Worm (Caenorhabditis elegans) whole organism, L2 larva: Measurements from ENCODE around the gene irld-17.

Experiments
- C34F6.9 ChIP-seq: fragments of 150-350 bp; optimal IDR thresholded peaks from 2 replicates; lab custom pipeline; 2014; ENCODE audit warnings: missing biosample characterization, missing genetic modification characterization
- R02D3.7 ChIP-seq: fragments of 150-350 bp; optimal IDR thresholded peaks from 2 replicates; lab custom pipeline; 2014; ENCODE audit warnings: missing biosample characterization, missing genetic modification characterization
- Y55F3AM.14 ChIP-seq: fragments of 200-800 bp; sonication (Bioruptor generic); optimal IDR thresholded peaks from 2 replicates; lab custom pipeline; 2018; ENCODE audit warnings: mild to moderate bottlenecking, missing genetic modification characterization, missing compliant biosample characterization
- ZK546.5 ChIP-seq: sonication (generic microtip); optimal IDR thresholded peaks from 2 replicates; lab custom pipeline; 2017; ENCODE audit warnings: missing biosample characterization, missing genetic modification characterization
- alr-1 ChIP-seq: fragments of 150-350 bp; optimal IDR thresholded peaks from 2 replicates; lab custom pipeline; 2014; ENCODE audit warnings: missing biosample characterization, missing genetic modification characterization
- ama-1 ChIP-seq: fragments of 150-350 bp; optimal IDR thresholded peaks from 2 replicates; lab custom pipeline; 2018; ENCODE audit warnings: inconsistent platforms
- ceh-16 ChIP-seq: fragments of 150-350 bp; optimal IDR thresholded peaks from 2 replicates; lab custom pipeline; 2014; ENCODE audit warnings: missing biosample characterization, missing genetic modification characterization
- ceh-82 ChIP-seq: fragments of 150-350 bp; optimal IDR thresholded peaks from 2 replicates; lab custom pipeline; 2014; ENCODE audit warnings: missing biosample characterization, missing genetic modification characterization
- egl-27 ChIP-seq: sonication (generic microtip); optimal IDR thresholded peaks from 3 replicates; lab custom pipeline; 2017; ENCODE audit warnings: missing biosample characterization, missing genetic modification reagents, missing genetic modification characterization
- fos-1 ChIP-seq: fragments of 150-350 bp; optimal IDR thresholded peaks from 2 replicates; lab custom pipeline; 2014; ENCODE audit warnings: missing biosample characterization, missing genetic modification characterization
- lin-11 ChIP-seq: fragments of 150-350 bp; sonication (generic microtip); optimal IDR thresholded peaks from 2 replicates; lab custom pipeline; 2014; ENCODE audit warnings: missing biosample characterization, missing genetic modification characterization, inconsistent platforms, mixed read lengths
- lin-13 ChIP-seq: fragments of 150-350 bp; optimal IDR thresholded peaks from 2 replicates; lab custom pipeline; 2014; ENCODE audit warnings: missing biosample characterization, missing genetic modification reagents, missing genetic modification characterization
- lin-39 ChIP-seq: fragments of 150-350 bp; optimal IDR thresholded peaks from 2 replicates; lab custom pipeline; 2014; ENCODE audit warnings: missing biosample characterization, missing genetic modification reagents, missing genetic modification characterization
- mab-5 ChIP-seq: fragments of 150-350 bp; optimal IDR thresholded peaks from 2 replicates; lab custom pipeline; 2014; ENCODE audit warnings: missing biosample characterization, missing genetic modification characterization
- mbf-1 ChIP-seq: sonication (generic microtip); optimal IDR thresholded peaks from 2 replicates; lab custom pipeline; 2017; ENCODE audit warnings: missing biosample characterization, missing genetic modification characterization
- nhr-10 ChIP-seq: sonication (generic microtip); optimal IDR thresholded peaks from 2 replicates; lab custom pipeline; 2017; ENCODE audit warnings: missing biosample characterization, missing genetic modification characterization
- nhr-12 ChIP-seq: fragments of 150-350 bp; optimal IDR thresholded peaks from 2 replicates; lab custom pipeline; 2014; ENCODE audit warnings: missing biosample characterization, missing genetic modification characterization
- nhr-129 ChIP-seq: fragments of 150-350 bp; optimal IDR thresholded peaks from 2 replicates; lab custom pipeline; 2014; ENCODE audit warnings: missing biosample characterization, missing genetic modification characterization
- nhr-21 ChIP-seq: fragments of 150-350 bp; optimal IDR thresholded peaks from 2 replicates; lab custom pipeline; 2014; ENCODE audit warnings: missing biosample characterization, missing genetic modification characterization
- nhr-23 ChIP-seq: fragments of 150-350 bp; optimal IDR thresholded peaks from 2 replicates; lab custom pipeline; 2014; ENCODE audit warnings: missing biosample characterization, missing genetic modification reagents, missing genetic modification characterization
- nhr-237 ChIP-seq: fragments of 150-350 bp; optimal IDR thresholded peaks from 2 replicates; lab custom pipeline; 2014; ENCODE audit warnings: missing biosample characterization, missing genetic modification characterization
- nhr-25 ChIP-seq: fragments of 150-350 bp; sonication (generic microtip); optimal IDR thresholded peaks from 3 replicates; lab custom pipeline; 2014; ENCODE audit warnings: missing biosample characterization, missing genetic modification characterization
- nhr-6 ChIP-seq: fragments of 150-350 bp; optimal IDR thresholded peaks from 2 replicates; lab custom pipeline; 2014; ENCODE audit warnings: missing biosample characterization, missing genetic modification characterization
- nhr-77 ChIP-seq: fragments of 150-350 bp; optimal IDR thresholded peaks from 2 replicates; lab custom pipeline; 2014; ENCODE audit warnings: missing biosample characterization, missing genetic modification characterization
- peb-1 ChIP-seq: fragments of 150-350 bp; optimal IDR thresholded peaks from 2 replicates; lab custom pipeline; 2014; ENCODE audit warnings: missing biosample characterization, missing genetic modification characterization
- sem-4 ChIP-seq: fragments of 150-350 bp; optimal IDR thresholded peaks from 2 replicates; lab custom pipeline; 2014; ENCODE audit warnings: missing biosample characterization, missing genetic modification reagents, missing genetic modification characterization
- skn-1 ChIP-seq: sonication (generic microtip); optimal IDR thresholded peaks from 2 replicates; lab custom pipeline; 2017; ENCODE audit warnings: missing biosample characterization, missing genetic modification characterization
- sma-9 ChIP-seq, 2 experiments: fragments of 150-350 bp in 1 of 2; sonication (generic microtip) in 1 of 2; optimal IDR thresholded peaks; 2 replicates each; lab custom pipeline; 2014 to 2016; ENCODE audit warnings: missing genetic modification characterization in 2 of 2, mild to moderate bottlenecking in 1 of 2, missing biosample characterization in 1 of 2, missing compliant biosample characterization in 1 of 2, missing genetic modification reagents in 1 of 2, moderate library complexity in 1 of 2
- snpc-4 ChIP-seq: fragments of 150-350 bp; optimal IDR thresholded peaks from 2 replicates; lab custom pipeline; 2014; ENCODE audit warnings: missing biosample characterization, missing genetic modification characterization
- unc-39 ChIP-seq: fragments of 150-350 bp; optimal IDR thresholded peaks from 2 replicates; lab custom pipeline; 2014; ENCODE audit warnings: missing biosample characterization, missing genetic modification characterization
- unc-55 ChIP-seq: fragments of 150-350 bp; sonication (generic microtip); optimal IDR thresholded peaks from 3 replicates; lab custom pipeline; 2014; ENCODE audit warnings: missing biosample characterization, missing genetic modification reagents, missing genetic modification characterization
- unc-62 ChIP-seq: fragments of 150-350 bp; optimal IDR thresholded peaks from 2 replicates; lab custom pipeline; 2014; ENCODE audit warnings: missing biosample characterization, missing genetic modification reagents, missing genetic modification characterization
- zag-1 ChIP-seq: fragments of 150-350 bp; optimal IDR thresholded peaks from 2 replicates; lab custom pipeline; 2014; ENCODE audit warnings: missing biosample characterization, missing genetic modification characterization
- ztf-1 ChIP-seq: fragments of 200-800 bp; sonication (Bioruptor generic); conservative IDR thresholded peaks from 2 replicates; pipeline ENCODE4 v1.3.6; 2022; ENCODE audit warnings: missing genetic modification characterization, missing compliant biosample characterization
- ztf-11 ChIP-seq: sonication (generic microtip); optimal IDR thresholded peaks from 2 replicates; lab custom pipeline; 2017; ENCODE audit warnings: missing biosample characterization, missing genetic modification characterization
- ztf-4 ChIP-seq: fragments of 150-350 bp; optimal IDR thresholded peaks from 2 replicates; lab custom pipeline; 2014; ENCODE audit warnings: missing biosample characterization, missing genetic modification characterization

The irld-17 gene

DNA sequence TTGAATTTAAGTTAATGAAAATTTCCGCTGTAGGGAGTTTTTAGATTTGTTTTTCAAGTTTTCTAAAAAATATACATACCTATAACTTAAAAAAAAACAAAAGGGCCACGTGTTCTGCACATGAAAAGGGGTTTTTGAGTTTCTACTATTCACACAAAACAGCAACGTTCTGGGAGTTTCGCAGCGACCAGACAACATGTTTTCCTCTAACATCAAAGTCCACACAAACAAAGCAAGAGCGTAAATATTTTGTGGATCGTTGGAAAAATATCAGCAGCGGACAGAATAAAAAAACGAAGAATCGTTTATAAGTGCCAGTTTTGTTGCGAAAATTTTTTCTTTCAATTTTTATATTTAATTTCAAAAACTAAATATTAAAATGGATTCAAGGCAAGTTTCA is 12.1 kb downstream of the irld-17 start, which contains the start of gene alh-2:
TSS of gene alh-2 (plus strand) at position 284 of the 400 bp plus-strand sequence.
- TF ChIP-seq ztf-11 (tag; lab: Kevin White, UChicago), result no peak
- no peak for TF ChIP-seq mab-5 (tag; lab: Kevin White, UChicago)
- no peak for TF ChIP-seq skn-1 (tag; lab: Kevin White, UChicago)
- no peak for TF ChIP-seq sem-4 (tag; lab: Kevin White, UChicago)
- TF ChIP-seq lin-39 (tag; lab: Kevin White, UChicago), result no peak
- TF ChIP-seq fos-1 (tag; lab: Kevin White, UChicago), result no peak
- TF ChIP-seq alr-1 (tag; lab: Kevin White, UChicago), result no peak
- no peak for TF ChIP-seq nhr-25
- no peak for TF ChIP-seq ztf-1 (GFP tag; lab: Robert Waterston, UW)
- TF ChIP-seq C34F6.9 (tag; lab: Kevin White, UChicago), result no peak

ce11 chrV:1648000-1648399 is 16.2 kb downstream of the irld-17 start, which contains the start of gene irld-45:
Gene irld-45, plus strand, starts transcription at chrV:1648300.
- TF ChIP-seq R02D3.7 (tag; lab: Kevin White, UChicago) (no peak), egl-27 (tag; lab: Kevin White, UChicago) (no peak)

DNA sequence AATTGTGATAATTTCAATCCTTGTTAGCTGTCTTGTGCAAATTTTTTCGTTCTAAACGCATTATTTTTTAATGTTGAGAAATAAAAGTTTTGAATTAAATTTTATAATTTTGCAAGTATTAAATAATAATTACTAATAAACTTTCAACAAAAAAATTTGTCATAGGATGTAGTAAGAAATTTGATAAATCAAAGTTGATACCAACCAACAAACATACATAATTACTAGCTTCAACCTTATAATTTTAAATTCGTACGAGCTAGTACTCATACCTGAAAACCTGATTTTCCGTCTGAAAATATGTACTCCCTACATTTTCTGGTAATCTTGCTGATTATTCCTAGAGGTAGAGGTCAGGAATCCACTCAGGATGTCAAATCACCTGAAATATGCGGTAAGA is 19.2 kb downstream of the irld-17 start, which contains the start of gene irld-44:
TSS of gene irld-44 (plus strand) at position 301 of the 400 bp plus-strand sequence.
- TF ChIP-seq mbf-1 (tag; lab: Kevin White, UChicago) (no peak), sma-9 (GFP tag; optimal IDR thresholded peaks at IDR 0.05; lab: Kevin White, UChicago) (no peak), sma-9 (tag; optimal IDR thresholded peaks at IDR 0.05; lab: Kevin White, UChicago) (no peak), nhr-237 (tag; lab: Kevin White, UChicago) (no peak), unc-62 (GFP tag; lab: Kevin White, UChicago) (no peak), peb-1 (tag; lab: Kevin White, UChicago) (no peak), R02D3.7 (tag; lab: Kevin White, UChicago) (no peak), ceh-16 (tag; lab: Kevin White, UChicago) (no peak), unc-55 (no peak), nhr-10 (no peak), ceh-82 (tag; lab: Kevin White, UChicago) (no peak), nhr-23 (tag; lab: Kevin White, UChicago) (no peak), nhr-12 (tag; lab: Kevin White, UChicago) (no peak), lin-39 (tag; lab: Kevin White, UChicago) (no peak), alr-1 (tag; lab: Kevin White, UChicago) (no peak), skn-1 (tag; lab: Kevin White, UChicago) (no peak), snpc-4 (tag; lab: Kevin White, UChicago) (no peak)

DNA sequence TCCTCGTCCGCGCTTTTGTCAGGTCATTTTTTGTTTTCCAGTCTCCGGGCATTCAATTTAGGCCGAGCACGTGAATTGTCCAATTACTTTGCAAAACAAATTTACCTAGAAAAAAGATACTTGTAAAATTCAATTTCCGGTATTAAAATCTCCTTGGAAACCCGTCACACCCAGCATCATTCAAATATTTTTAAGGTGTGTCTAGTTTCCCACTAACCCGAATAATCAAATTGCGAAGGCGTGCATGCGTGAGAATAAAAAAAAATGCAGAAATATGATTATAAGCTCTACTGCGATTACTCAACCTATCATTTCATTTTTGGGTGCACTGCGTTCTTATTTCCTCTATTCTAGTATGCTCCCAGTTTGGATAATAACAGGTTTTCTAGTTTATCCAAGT is 23.0 kb downstream of the irld-17 start, which contains the start of gene irld-11:
TSS of gene irld-11 (plus strand) at position 301 of the 400 bp plus-strand sequence.
- no peak for TF ChIP-seq nhr-23 (tag; lab: Kevin White, UChicago)
- peak; percentile 16 for TF ChIP-seq nhr-21 (tag; lab: Kevin White, UChicago)

DNA sequence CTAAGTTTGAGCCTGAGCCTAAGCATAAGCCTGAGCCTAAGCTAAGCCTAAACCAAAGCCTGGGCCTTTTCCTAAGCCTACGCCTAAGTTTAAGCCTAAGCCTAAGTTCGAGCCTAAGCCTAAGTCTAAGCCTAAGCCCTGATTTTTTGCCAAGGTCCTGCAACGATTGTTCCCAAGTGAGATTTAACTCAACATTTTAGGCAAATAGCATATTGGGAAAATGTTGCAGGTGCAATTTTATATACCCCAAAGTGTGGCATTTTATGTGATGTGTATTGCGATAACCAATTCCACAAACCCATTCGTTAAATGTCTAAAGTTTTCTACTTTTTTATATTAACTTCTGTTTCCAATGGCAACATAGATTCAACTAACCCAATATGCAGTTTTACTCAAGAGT is 30.5 kb downstream of the irld-17 start, which contains the start of gene irld-40:
TSS of gene irld-40 (plus strand) at position 301 of the 400 bp plus-strand sequence.
- TF ChIP-seq ztf-4 (tag; lab: Kevin White, UChicago) (no peak), mbf-1 (tag; lab: Kevin White, UChicago) (no peak), nhr-21 (tag; lab: Kevin White, UChicago) (no peak), Y55F3AM.14 (no peak), zag-1 (tag; lab: Kevin White, UChicago) (no peak), ceh-16 (tag; lab: Kevin White, UChicago) (no peak), ZK546.5 (tag; lab: Kevin White, UChicago) (no peak), lin-13 (no peak), ztf-1 (GFP tag; lab: Robert Waterston, UW) (no peak), nhr-77 (tag; lab: Kevin White, UChicago) (no peak), nhr-6 (tag; lab: Kevin White, UChicago) (no peak), ceh-82 (tag; lab: Kevin White, UChicago) (no peak), nhr-10 (no peak), unc-55 (no peak), nhr-129 (tag; lab: Kevin White, UChicago) (no peak), lin-11 (tag; lab: Kevin White, UChicago) (no peak), sem-4 (tag; lab: Kevin White, UChicago) (no peak), unc-39 (tag; lab: Kevin White, UChicago) (no peak), ama-1 (lab: Kevin White, UChicago) (no peak), nhr-25 (no peak)
